Worm (Caenorhabditis elegans): ENCODE data around the gene sru-7.

- no peak for TF ChIP-seq skn-1 (tag; optimal IDR thresholded peaks at IDR 0.05)
- no peak for TF ChIP-seq lin-39 (tag; optimal IDR thresholded peaks at IDR 0.05)
- no peak for TF ChIP-seq nhr-11 (tag; optimal IDR thresholded peaks at IDR 0.05)
- TF ChIP-seq zag-1 (tag; optimal IDR thresholded peaks at IDR 0.05), result no peak
- no peak for TF ChIP-seq nhr-25 (tag; optimal IDR thresholded peaks at IDR 0.05)
- TF ChIP-seq egl-27 (tag; optimal IDR thresholded peaks at IDR 0.05), result no peak
- no peak for TF ChIP-seq alr-1 (tag; optimal IDR thresholded peaks at IDR 0.05)
- no peak for TF ChIP-seq ama-1 (optimal IDR thresholded peaks at IDR 0.05)
- no peak for TF ChIP-seq lsy-2 (tag; optimal IDR thresholded peaks at IDR 0.05)
- no peak for TF ChIP-seq blmp-1 (tag; optimal IDR thresholded peaks at IDR 0.05; ENCODE audit: insufficient read depth)
- no peak for TF ChIP-seq aly-2 (tag; optimal IDR thresholded peaks at IDR 0.05)
- TF ChIP-seq nhr-12 (tag; optimal IDR thresholded peaks at IDR 0.05), result no peak
Measured at ce11 chrIV:8499956-8500355, 7.6 kb downstream of the sru-7 start.
